Worm (Caenorhabditis elegans) whole organism, L4/young adult: ENCODE results near the gene Y47D7A.11.

ENCODE experiments used
- W03F9.2 ChIP-seq: fragments of 150-350 bp; optimal IDR thresholded peaks from 2 replicates; lab custom pipeline; 2014; ENCODE audit warnings: missing biosample characterization, missing genetic modification characterization
- him-1 ChIP-seq: sonication (generic microtip); optimal IDR thresholded peaks from 2 replicates; lab custom pipeline; 2016; ENCODE audit warnings: missing genotype, missing genetic modification reagents, missing genetic modification characterization, missing compliant biosample characterization

ce11 chrV:4386173-4386572 lies 41.9 kb downstream of the Y47D7A.11 start, which contains the start of gene F13A2.10:
- no peak for TF ChIP-seq W03F9.2 (tag; lab: Kevin White, UChicago)
- TF ChIP-seq him-1: no peak
